Fruit fly (Drosophila melanogaster) whole organism, prepupa: ENCODE measurements around the gene TfIIFbeta.

ENCODE experiments used
- CG10631 ChIP-seq: fragments of 200-800 bp; sonication (Bioruptor generic); optimal IDR thresholded peaks from 2 replicates; lab custom pipeline; 2016; ENCODE audit warnings: missing biosample characterization, missing genetic modification characterization
- CG10669 ChIP-seq: fragments of 200-800 bp; sonication (Bioruptor generic); optimal IDR thresholded peaks from 3 replicates; lab custom pipeline; 2018; ENCODE audit warnings: missing biosample characterization, mild to moderate bottlenecking, missing genetic modification characterization, moderate library complexity
- CG11762 ChIP-seq: fragments of 200-800 bp; sonication (Bioruptor generic); optimal IDR thresholded peaks from 3 replicates; lab custom pipeline; 2016; ENCODE audit warnings: missing biosample characterization, missing genetic modification characterization; ENCODE audit not compliant: insufficient read depth
- CG11902 ChIP-seq: fragments of 200-800 bp; sonication (Bioruptor generic); optimal IDR thresholded peaks from 3 replicates; lab custom pipeline; 2016; ENCODE audit warnings: missing biosample characterization, missing genetic modification characterization
- CG16779 ChIP-seq: fragments of 200-800 bp; sonication (Bioruptor generic); optimal IDR thresholded peaks from 3 replicates; lab custom pipeline; 2017; ENCODE audit warnings: missing biosample characterization, mild to moderate bottlenecking, missing genetic modification characterization
- CG3032 ChIP-seq: fragments of 200-800 bp; optimal IDR thresholded peaks from 2 replicates; lab custom pipeline; 2019; ENCODE audit warnings: missing biosample characterization, mild to moderate bottlenecking, missing genetic modification characterization, moderate library complexity
- CG31627 ChIP-seq: fragments of 200-800 bp; sonication (Bioruptor generic); optimal IDR thresholded peaks from 3 replicates; lab custom pipeline; 2016; ENCODE audit warnings: missing biosample characterization, missing genetic modification characterization
- CG32006 ChIP-seq: fragments of 200-800 bp; sonication (Bioruptor generic); optimal IDR thresholded peaks from 3 replicates; lab custom pipeline; 2017; ENCODE audit warnings: missing biosample characterization, mild to moderate bottlenecking, missing genetic modification characterization
- CG34406 ChIP-seq: fragments of 200-800 bp; sonication (Bioruptor generic); optimal IDR thresholded peaks from 3 replicates; lab custom pipeline; 2016; ENCODE audit warnings: missing biosample characterization, missing genetic modification characterization
- CG3919 ChIP-seq: fragments of 200-800 bp; sonication (Bioruptor generic); optimal IDR thresholded peaks from 3 replicates; lab custom pipeline; 2016; ENCODE audit warnings: missing biosample characterization, missing genetic modification characterization
- CG6276 ChIP-seq: fragments of 200-800 bp; sonication (Bioruptor generic); optimal IDR thresholded peaks from 2 replicates; lab custom pipeline; 2017; ENCODE audit warnings: missing biosample characterization, mild to moderate bottlenecking, missing genetic modification characterization
- CG6792 ChIP-seq: fragments of 200-800 bp; sonication (Bioruptor generic); optimal IDR thresholded peaks from 3 replicates; lab custom pipeline; 2016; ENCODE audit warnings: missing biosample characterization, missing genetic modification characterization
- CG6808 ChIP-seq: fragments of 200-800 bp; sonication (Bioruptor generic); optimal IDR thresholded peaks from 3 replicates; lab custom pipeline; 2017; ENCODE audit warnings: missing biosample characterization, missing genetic modification characterization, mild to moderate bottlenecking, moderate library complexity, missing genetic modification reagents
- CG6854 ChIP-seq: fragments of 200-800 bp; sonication (Bioruptor generic); optimal IDR thresholded peaks from 2 replicates; lab custom pipeline; 2017; ENCODE audit warnings: missing biosample characterization, mild to moderate bottlenecking, missing genetic modification characterization
- CG7368 ChIP-seq: fragments of 200-800 bp; sonication (Bioruptor generic); optimal IDR thresholded peaks from 3 replicates; lab custom pipeline; 2016; ENCODE audit warnings: missing biosample characterization, missing genetic modification characterization
- CG8632 ChIP-seq: fragments of 200-800 bp; sonication (Bioruptor generic); optimal IDR thresholded peaks from 3 replicates; lab custom pipeline; 2016; ENCODE audit warnings: missing biosample characterization, missing genetic modification characterization
- Eip78C ChIP-seq: fragments of 200-800 bp; sonication (Bioruptor generic); peaks from one replicate; lab custom pipeline; 2016; ENCODE audit warnings: missing biosample characterization, missing genetic modification characterization
- Eip93F ChIP-seq: fragments of 200-800 bp; sonication (Bioruptor generic); optimal IDR thresholded peaks from 2 replicates; lab custom pipeline; 2016; ENCODE audit warnings: missing biosample characterization, mild to moderate bottlenecking, missing genetic modification characterization
- Ets21C ChIP-seq: fragments of 200-800 bp; sonication (Bioruptor generic); optimal IDR thresholded peaks from 3 replicates; lab custom pipeline; 2016; ENCODE audit warnings: missing biosample characterization, missing genetic modification characterization
- Hr38 ChIP-seq: sonication (Bioruptor generic); optimal IDR thresholded peaks from 2 replicates; lab custom pipeline; 2016; ENCODE audit warnings: missing biosample characterization, missing genetic modification characterization
- Hr39 ChIP-seq: fragments of 200-800 bp; sonication (Bioruptor generic); optimal IDR thresholded peaks from 2 replicates; lab custom pipeline; 2016; ENCODE audit warnings: missing biosample characterization, missing genetic modification characterization
- Hr4 ChIP-seq: fragments of 200-800 bp; sonication (Bioruptor generic); optimal IDR thresholded peaks from 3 replicates; lab custom pipeline; 2016; ENCODE audit warnings: missing biosample characterization, missing genetic modification characterization
- Smox ChIP-seq: fragments of 200-800 bp; sonication (Bioruptor generic); optimal IDR thresholded peaks from 3 replicates; lab custom pipeline; 2016; ENCODE audit warnings: missing biosample characterization, missing genetic modification characterization
- Sox14 ChIP-seq: fragments of 200-800 bp; sonication (Bioruptor generic); optimal IDR thresholded peaks from 3 replicates; lab custom pipeline; 2016; ENCODE audit warnings: missing biosample characterization, missing genetic modification characterization
- Sox15 ChIP-seq: fragments of 200-800 bp; sonication (Bioruptor generic); optimal IDR thresholded peaks from 3 replicates; lab custom pipeline; 2016; ENCODE audit warnings: missing biosample characterization, missing genetic modification characterization
- achi ChIP-seq: fragments of 200-800 bp; sonication (Bioruptor generic); optimal IDR thresholded peaks from 3 replicates; lab custom pipeline; 2016; ENCODE audit warnings: missing biosample characterization, missing genetic modification characterization
- cyc ChIP-seq: fragments of 200-800 bp; sonication (Bioruptor generic); optimal IDR thresholded peaks from 3 replicates; lab custom pipeline; 2016; ENCODE audit warnings: missing biosample characterization, missing genetic modification characterization
- dsx ChIP-seq: fragments of 200-800 bp; optimal IDR thresholded peaks from 3 replicates; lab custom pipeline; 2019; ENCODE audit warnings: missing biosample characterization, mild to moderate bottlenecking, missing genetic modification characterization, moderate library complexity; ENCODE audit not compliant: poor library complexity, severe bottlenecking
- esn ChIP-seq: fragments of 200-800 bp; sonication (Bioruptor generic); optimal IDR thresholded peaks from 2 replicates; lab custom pipeline; 2016; ENCODE audit warnings: missing biosample characterization, mild to moderate bottlenecking, missing genetic modification characterization, moderate library complexity
- fd59A ChIP-seq: fragments of 200-800 bp; sonication (Bioruptor generic); optimal IDR thresholded peaks from 2 replicates; lab custom pipeline; 2017; ENCODE audit warnings: missing biosample characterization, mild to moderate bottlenecking, missing genetic modification characterization, missing genetic modification reagents
- fd85E ChIP-seq: fragments of 200-800 bp; sonication (Bioruptor generic); optimal IDR thresholded peaks from 3 replicates; lab custom pipeline; 2016; ENCODE audit warnings: missing biosample characterization, missing genetic modification characterization
- fkh ChIP-seq: fragments of 200-800 bp; sonication (Bioruptor generic); optimal IDR thresholded peaks from 3 replicates; lab custom pipeline; 2017; ENCODE audit warnings: missing biosample characterization, mild to moderate bottlenecking, missing genetic modification characterization, moderate library complexity
- lz ChIP-seq: fragments of 200-800 bp; sonication (Bioruptor generic); optimal IDR thresholded peaks from 3 replicates; lab custom pipeline; 2016; ENCODE audit warnings: missing biosample characterization, missing genetic modification characterization
- pdm3 ChIP-seq: fragments of 200-800 bp; sonication (Bioruptor generic); optimal IDR thresholded peaks from 3 replicates; lab custom pipeline; 2016; ENCODE audit warnings: missing biosample characterization, missing genetic modification characterization
- salr ChIP-seq, 2 experiments: fragments of 200-800 bp; sonication (Bioruptor generic); optimal IDR thresholded peaks; 3 replicates each; lab custom pipeline; 2016 to 2018; ENCODE audit warnings: missing biosample characterization in 2 of 2, missing genetic modification characterization in 2 of 2, mild to moderate bottlenecking in 1 of 2
- spab ChIP-seq: fragments of 200-800 bp; sonication (Bioruptor generic); optimal IDR thresholded peaks from 2 replicates; lab custom pipeline; 2017; ENCODE audit warnings: missing biosample characterization, mild to moderate bottlenecking, missing genetic modification characterization, missing genetic modification reagents
- svp ChIP-seq: fragments of 200-800 bp; sonication (Bioruptor generic); peaks from one replicate; lab custom pipeline; 2016; ENCODE audit warnings: missing biosample characterization, missing genetic modification characterization
- topi ChIP-seq: fragments of 200-800 bp; sonication (Bioruptor generic); optimal IDR thresholded peaks from 3 replicates; lab custom pipeline; 2016; ENCODE audit warnings: missing biosample characterization, missing genetic modification characterization

TfIIFbeta gene

DNA sequence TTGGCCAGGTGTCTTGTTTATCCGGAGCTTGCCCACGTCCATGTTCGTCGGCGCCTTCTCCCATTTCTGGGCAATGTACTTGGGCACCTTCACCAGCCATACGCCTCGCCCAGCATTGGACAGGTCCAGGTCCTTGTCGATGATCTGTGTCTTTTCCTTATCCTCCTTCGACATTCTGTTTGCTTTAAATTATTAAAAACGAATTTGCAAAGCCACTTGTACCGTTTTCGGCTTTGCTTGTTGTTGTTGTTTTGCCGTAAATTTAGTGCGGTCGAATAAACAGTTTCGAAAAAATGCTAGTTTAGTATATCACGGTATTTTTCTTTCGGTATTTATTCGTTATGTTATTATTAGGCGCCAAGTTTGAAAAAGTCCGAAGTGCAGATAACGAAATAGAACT, at the start of gene TfIIFbeta:
TfIIFbeta (minus strand) TSS at position 279 of the 400 bp plus-strand sequence.
- TF ChIP-seq topi (no peak), pdm3 (GFP tag; lab: Kevin White, UChicago) (no peak), CG10669 (no peak), CG7368 (GFP tag; lab: Kevin White, UChicago) (no peak), svp (no peak)

DNA sequence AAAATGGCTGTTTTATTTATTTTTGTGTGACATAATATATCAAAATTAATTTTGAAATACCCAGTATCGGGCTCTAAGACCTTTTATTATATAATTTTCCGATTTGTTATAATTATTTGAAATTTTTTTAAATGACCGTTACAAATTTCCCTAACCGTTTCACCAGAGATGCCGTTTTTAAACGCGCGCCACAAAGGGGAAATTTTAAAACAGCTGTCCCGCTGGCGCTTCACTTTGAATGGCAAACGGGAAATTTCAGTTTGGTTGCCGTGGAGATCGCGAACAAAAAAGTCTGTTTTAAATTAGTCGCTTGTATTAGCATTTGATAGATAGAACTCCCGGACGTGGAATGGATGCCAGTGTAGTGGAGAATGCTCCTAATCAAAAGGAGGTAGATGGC, 47.4 kb upstream of the TfIIFbeta start, which contains the start of the genes CG14693 and TTLL15:
CG14693 (minus strand) TSS at position 16 of the 400 bp plus-strand sequence.
TTLL15 (plus strand) TSS at position 257 of the 400 bp plus-strand sequence.
- TF ChIP-seq CG3919 (no peak), Smox (GFP tag; lab: Kevin White, UChicago) (no peak), CG7368 (GFP tag; lab: Kevin White, UChicago) (no peak)

DNA sequence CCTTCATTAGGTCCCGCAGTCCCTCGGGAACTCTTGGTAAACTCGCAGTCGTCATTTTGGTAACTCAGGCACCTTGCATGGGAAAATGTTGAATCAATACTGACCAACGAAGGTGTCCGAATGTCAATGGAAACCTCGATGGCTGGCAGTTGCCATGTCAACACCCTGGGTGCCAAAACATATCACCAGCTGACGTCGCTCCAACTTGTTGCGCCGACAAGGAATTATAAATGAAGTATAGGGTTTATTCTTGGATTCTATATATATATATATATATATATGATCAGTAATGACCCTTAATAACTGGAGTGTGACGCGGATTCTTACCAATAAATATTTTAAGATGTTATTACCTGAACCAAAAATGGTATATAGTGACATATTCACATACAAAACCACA, 36.3 kb upstream of the TfIIFbeta start, which contains the start of gene CG14692:
CG14692 (minus strand) TSS at position 101 of the 400 bp plus-strand sequence.
- TF ChIP-seq dsx (no peak), CG6276 (GFP tag; lab: Kevin White, UChicago) (no peak), CG16779 (no peak), lz (GFP tag; lab: Kevin White, UChicago) (no peak), achi (GFP tag; lab: Kevin White, UChicago) (no peak), pdm3 (GFP tag; lab: Kevin White, UChicago) (no peak), Hr38 (GFP tag; lab: Kevin White, UChicago) (no peak)

DNA sequence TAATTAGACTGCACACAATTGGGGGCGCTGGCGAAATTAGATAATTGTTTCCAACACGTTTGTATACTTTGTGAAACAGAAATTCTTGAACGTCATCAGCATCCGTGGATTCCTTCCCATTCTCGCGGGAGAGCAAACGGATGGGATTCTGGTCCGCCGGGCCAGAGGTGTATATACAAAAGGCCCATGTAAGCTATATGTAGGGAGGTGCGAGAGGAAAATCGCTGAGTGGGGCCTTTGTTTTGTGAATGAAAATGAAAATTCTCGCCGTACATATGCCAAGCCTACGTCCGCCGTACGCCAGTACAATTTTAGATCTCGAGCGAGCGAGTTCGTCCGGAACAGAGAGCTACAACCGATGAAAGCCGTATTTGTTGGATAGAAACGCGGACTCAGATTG, 25.0 kb upstream of the TfIIFbeta start, which contains the start of gene CG14687:
CG14687 (plus strand) TSS at position 301 of the 400 bp plus-strand sequence.
- TF ChIP-seq Hr38 (GFP tag; lab: Kevin White, UChicago) (no peak), CG10631 (no peak), fd59A (GFP tag; lab: Kevin White, UChicago) (no peak), Eip93F (no peak), CG6854 (GFP tag; lab: Kevin White, UChicago) (no peak), CG34406 (GFP tag; lab: Kevin White, UChicago) (no peak), Hr39 (no peak), CG11902 (GFP tag; lab: Kevin White, UChicago) (no peak), CG11762 (GFP tag; lab: Kevin White, UChicago) (no peak), Ets21C (GFP tag; lab: Kevin White, UChicago) (no peak), CG6808 (GFP tag; lab: Kevin White, UChicago) (no peak), svp (no peak)

DNA sequence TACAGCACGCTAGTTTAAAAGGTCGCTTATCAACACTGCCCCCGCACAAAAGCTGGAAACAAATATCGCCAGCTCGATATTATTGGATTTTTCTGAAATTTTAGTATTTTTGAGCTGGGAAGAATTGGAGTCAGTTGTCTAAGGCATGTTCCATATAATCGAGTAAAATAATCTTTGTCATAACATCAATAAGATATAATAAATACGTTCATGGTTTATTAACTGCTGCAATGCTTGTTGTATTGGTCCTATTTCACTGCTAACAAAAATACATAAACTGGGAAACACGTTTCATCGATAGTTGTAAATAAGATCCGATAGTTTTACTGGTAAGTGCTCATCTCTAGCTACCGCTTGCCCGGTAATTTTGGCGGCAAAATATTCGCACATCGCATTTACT, 20.6 kb upstream of the TfIIFbeta start, which contains the start of the genes Art1 and Mcm5:
Art1 (minus strand) TSS at position 41 of the 400 bp plus-strand sequence.
Mcm5 (plus strand) TSS at position 339 of the 400 bp plus-strand sequence.
- TF ChIP-seq pdm3 (GFP tag; lab: Kevin White, UChicago) (peak; percentile 20), esn (GFP tag; lab: Kevin White, UChicago) (peak; percentile 58), CG8632 (GFP tag; lab: Kevin White, UChicago) (peak; percentile 14), CG6792 (GFP tag; lab: Kevin White, UChicago) (no peak), CG3032 (tag; lab: Kevin White, UChicago) (peak; percentile 48), Ets21C (GFP tag; lab: Kevin White, UChicago) (peak; percentile 40), topi (peak; percentile 49), fkh (GFP tag; lab: Kevin White, UChicago) (no peak), Eip78C (no peak), Sox14 (GFP tag; lab: Kevin White, UChicago) (peak; percentile 72), lz (GFP tag; lab: Kevin White, UChicago) (peak; percentile 53), CG11902 (GFP tag; lab: Kevin White, UChicago) (no peak), Hr4 (GFP tag; lab: Kevin White, UChicago) (peak; percentile 2), cyc (peak; percentile 46), Sox15 (no peak), fd85E (GFP tag; lab: Kevin White, UChicago) (no peak), CG34406 (GFP tag; lab: Kevin White, UChicago) (no peak), CG32006 (no peak), spab (GFP tag; lab: Kevin White, UChicago) (no peak), CG10631 (peak; percentile 50), Hr39 (peak; percentile 53), CG31627 (GFP tag; lab: Kevin White, UChicago) (peak; percentile 60), salr (GFP tag; optimal IDR thresholded peaks at IDR 0.05; lab: Kevin White, UChicago) (no peak), achi (GFP tag; lab: Kevin White, UChicago) (no peak)
- TF ChIP-seq, all 60 proteins: peak for 13
